Worm (Caenorhabditis elegans): ENCODE data around the gene nhr-270.

Gene nhr-270

DNA sequence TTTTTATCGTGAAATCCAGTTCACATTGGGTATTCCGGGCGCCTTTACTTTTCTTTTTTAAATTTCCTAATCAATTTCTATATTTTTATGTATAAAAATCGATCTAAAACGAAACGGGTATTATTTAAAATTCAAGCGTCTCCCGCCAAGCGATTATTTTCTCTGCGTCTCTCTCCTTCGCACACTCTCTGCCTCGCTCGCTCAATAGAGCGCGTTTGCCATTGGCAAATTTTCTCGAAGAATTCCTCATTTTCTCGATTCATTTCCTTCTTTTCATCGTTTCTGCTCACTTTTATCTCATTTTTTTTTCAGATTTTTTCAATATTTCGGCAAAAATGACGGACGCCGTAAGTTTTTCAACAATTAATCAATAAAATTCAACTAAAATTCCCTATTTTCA is 31.3 kb downstream of the nhr-270 start, which contains the start of gene sti-1 (continued):
- TF ChIP-seq dpl-1 (GFP tag; optimal IDR thresholded peaks at IDR 0.05) (peak; percentile 96 to 97 (median 97)), mep-1 (tag; optimal IDR thresholded peaks at IDR 0.05) (peak; percentile 95), nhr-71 (tag; optimal IDR thresholded peaks at IDR 0.05) (peak; percentile 95), Y116A8C.19 (tag; optimal IDR thresholded peaks at IDR 0.05; ENCODE audit: borderline replicate concordance) (no peak), ceh-63 (GFP tag; optimal IDR thresholded peaks at IDR 0.05) (no peak), pag-3 (tag; optimal IDR thresholded peaks at IDR 0.05; ENCODE audit: borderline replicate concordance, insufficient read depth) (no peak), zag-1 (tag; optimal IDR thresholded peaks at IDR 0.05) (no peak), C16A3.4 (tag; optimal IDR thresholded peaks at IDR 0.05) (peak; percentile 83), dsc-1 (tag; optimal IDR thresholded peaks at IDR 0.05) (peak; percentile 92), nhr-90 (tag; optimal IDR thresholded peaks at IDR 0.05; ENCODE audit: poor library complexity) (peak; percentile 89), snu-23 (GFP tag; optimal IDR thresholded peaks at IDR 0.05) (peak; percentile 97), ama-1 (optimal IDR thresholded peaks at IDR 0.05) (peak; percentile 56), egl-13 (tag; optimal IDR thresholded peaks at IDR 0.05) (peak; percentile 89), nhr-47 (tag; optimal IDR thresholded peaks at IDR 0.05) (peak; percentile 93), rnt-1 (tag; optimal IDR thresholded peaks at IDR 0.05) (peak; percentile 91), lin-14 (GFP tag; optimal IDR thresholded peaks at IDR 0.05) (peak; percentile 98), tbx-2 (tag; optimal IDR thresholded peaks at IDR 0.05) (peak; percentile 91), blmp-1 (tag; optimal IDR thresholded peaks at IDR 0.05) (peak; percentile 74), fkh-8 (tag; optimal IDR thresholded peaks at IDR 0.05) (peak; percentile 83), xbp-1 (tag; optimal IDR thresholded peaks at IDR 0.05) (peak; percentile 91), hpl-2 (GFP tag; optimal IDR thresholded peaks at IDR 0.05) (no peak), swsn-7 (tag; optimal IDR thresholded peaks at IDR 0.05) (peak; percentile 92), lin-13 (GFP tag; optimal IDR thresholded peaks at IDR 0.05) (peak; percentile 79), elt-3 (tag; optimal IDR thresholded peaks at IDR 0.05) (peak in 2 of 6 experiments; percentile 65 to 90), nhr-20 (tag; optimal IDR thresholded peaks at IDR 0.05) (peak; percentile 93), hlh-4 (tag; optimal IDR thresholded peaks at IDR 0.05) (no peak), vab-15 (tag; optimal IDR thresholded peaks at IDR 0.05) (peak; percentile 24), efl-3 (GFP tag; optimal IDR thresholded peaks at IDR 0.05) (no peak), fos-1 (tag; optimal IDR thresholded peaks at IDR 0.05) (peak; percentile 76), snpc-4 (tag; optimal IDR thresholded peaks at IDR 0.05) (peak; percentile 65), nhr-28 (tag; optimal IDR thresholded peaks at IDR 0.05) (peak; percentile 39), egl-27 (tag; optimal IDR thresholded peaks at IDR 0.05) (no peak), irx-1 (tag; optimal IDR thresholded peaks at IDR 0.05) (peak; percentile 81), aha-1 (tag; optimal IDR thresholded peaks at IDR 0.05) (no peak), nhr-11 (tag; optimal IDR thresholded peaks at IDR 0.05) (peak; percentile 81), unc-30 (tag; optimal IDR thresholded peaks at IDR 0.05) (no peak), F16B12.6 (tag; optimal IDR thresholded peaks at IDR 0.05) (peak; percentile 36), lin-15B (tag; optimal IDR thresholded peaks at IDR 0.05) (peak; percentile 85), nhr-77 (tag; optimal IDR thresholded peaks at IDR 0.05) (peak; percentile 96), sox-4 (tag; optimal IDR thresholded peaks at IDR 0.05) (peak; percentile 71), mab-9 (GFP tag; IDR thresholded peaks at IDR 0.05) (peak; percentile 79), nhr-12 (tag; optimal IDR thresholded peaks at IDR 0.05) (no peak), nhr-85 (tag) (peak; percentile 93), grh-1 (GFP tag; IDR thresholded peaks at IDR 0.05) (peak; percentile 77), alr-1 (tag; optimal IDR thresholded peaks at IDR 0.05; ENCODE audit: borderline replicate concordance) (no peak), sptf-1 (tag; optimal IDR thresholded peaks at IDR 0.05) (no peak), elt-2 (tag; optimal IDR thresholded peaks at IDR 0.05) (peak; percentile 49), lsy-2 (tag; optimal IDR thresholded peaks at IDR 0.05) (peak; percentile 89 to 91), unc-86 (tag; optimal IDR thresholded peaks at IDR 0.05) (peak; percentile 87), ztf-11 (tag; optimal IDR thresholded peaks at IDR 0.05) (peak in 1 of 2 experiments; percentile 70), ces-1 (GFP tag; optimal IDR thresholded peaks at IDR 0.05) (no peak), isw-1 (GFP tag; IDR thresholded peaks at IDR 0.05) (peak; percentile 87), fkh-10 (GFP tag; optimal IDR thresholded peaks at IDR 0.05) (peak; percentile 19)
